Fruit fly (Drosophila melanogaster) whole organism, embryonic: ENCODE measurements around the gene Vps52.

Source experiments
- CG2116 ChIP-seq: fragments of 200-800 bp; sonication (Bioruptor generic); optimal IDR thresholded peaks from 3 replicates; lab custom pipeline; 2018; ENCODE audit warnings: missing biosample characterization, mild to moderate bottlenecking, missing genetic modification characterization
- CG30403 ChIP-seq: fragments of 200-800 bp; sonication (Bioruptor generic); optimal IDR thresholded peaks from 3 replicates; lab custom pipeline; 2016; ENCODE audit warnings: missing biosample characterization, missing genetic modification characterization
- CG4854 ChIP-seq: fragments of 200-800 bp; sonication (Bioruptor generic); optimal IDR thresholded peaks from 2 replicates; lab custom pipeline; 2016; ENCODE audit warnings: missing biosample characterization, missing genetic modification characterization, inconsistent platforms
- CG8388 ChIP-seq: fragments of 200-800 bp; sonication (Bioruptor generic); optimal IDR thresholded peaks from 2 replicates; lab custom pipeline; 2019; ENCODE audit warnings: missing biosample characterization, mild to moderate bottlenecking, missing genetic modification characterization, moderate library complexity
- emc ChIP-seq: fragments of 200-800 bp; sonication (Bioruptor generic); optimal IDR thresholded peaks from 2 replicates; lab custom pipeline; 2016; ENCODE audit warnings: missing biosample characterization, missing genetic modification characterization
- hth ChIP-seq: fragments of >200 bp; optimal IDR thresholded peaks from 2 replicates; lab custom pipeline; 2017; ENCODE audit warnings: inconsistent platforms
- pfk ChIP-seq: fragments of 200-800 bp; sonication (Bioruptor generic); optimal IDR thresholded peaks from 2 replicates; lab custom pipeline; 2018; ENCODE audit warnings: missing biosample characterization, mild to moderate bottlenecking, missing genetic modification characterization, moderate library complexity
- prd ChIP-seq, 3 experiments: fragments of >200 bp in 2 of 3; fragments of 200-800 bp in 1 of 3; sonication (Bioruptor generic) in 1 of 3; optimal IDR thresholded peaks in 2 of 3; IDR thresholded peaks in 1 of 3; 2 replicates in 2 of 3; 3 replicates in 1 of 3; pipeline versions ENCODE4 v1.3.6 to Lab custom; 2017 to 2022; ENCODE audit warnings: missing biosample characterization in 1 of 3, missing genetic modification characterization in 1 of 3
- sc ChIP-seq, 3 experiments: fragments of >200 bp in 2 of 3; fragments of 200-800 bp in 1 of 3; sonication (Bioruptor generic) in 1 of 3; optimal IDR thresholded peaks; 2 replicates in 2 of 3; 3 replicates in 1 of 3; lab custom pipeline; 2017; ENCODE audit warnings: mild to moderate bottlenecking in 1 of 3, missing biosample characterization in 1 of 3, missing genetic modification characterization in 1 of 3, missing genetic modification reagents in 1 of 3
- sug ChIP-seq: fragments of 200-800 bp; optimal IDR thresholded peaks from 2 replicates; lab custom pipeline; 2019; ENCODE audit warnings: missing biosample characterization, mild to moderate bottlenecking, missing genetic modification characterization, moderate library complexity
- wek ChIP-seq: fragments of 200-800 bp; sonication (Bioruptor generic); optimal IDR thresholded peaks from 3 replicates; lab custom pipeline; 2018; ENCODE audit warnings: missing biosample characterization, mild to moderate bottlenecking, missing genetic modification characterization, moderate library complexity

dm6 chr2L:5546518-5547287 is 23.0 kb upstream of the Vps52 start, which contains the start of gene Oscillin:
- peak; percentile 66 for TF ChIP-seq sug (tag; lab: Kevin White, UChicago)
- peak; percentile 48 for TF ChIP-seq CG4854
- TF ChIP-seq wek (GFP tag; lab: Kevin White, UChicago), result no peak
- TF ChIP-seq CG30403 (GFP tag; lab: Kevin White, UChicago), result peak; percentile 76
- no peak for TF ChIP-seq prd (optimal IDR thresholded peaks at IDR 0.05; lab: Kevin White, UChicago)
- peak; percentile 79 for TF ChIP-seq prd (GFP tag; IDR thresholded peaks at IDR 0.05; lab: Robert Waterston, UW)
- no peak for TF ChIP-seq sc (optimal IDR thresholded peaks at IDR 0.05; lab: Kevin White, UChicago)
- TF ChIP-seq sc (GFP tag; optimal IDR thresholded peaks at IDR 0.05; lab: Kevin White, UChicago), result no peak
- no peak for TF ChIP-seq hth
- peak; percentile 77 for TF ChIP-seq CG2116 (GFP tag; lab: Kevin White, UChicago)
- no peak for TF ChIP-seq emc (GFP tag; lab: Kevin White, UChicago)
- peak; percentile 89 for TF ChIP-seq CG8388 (GFP tag; lab: Kevin White, UChicago)
- no peak for TF ChIP-seq pfk (GFP tag; lab: Kevin White, UChicago)
